Fruit fly (Drosophila melanogaster): ENCODE measurements around the gene CG12723.
A peak's percentile ranks its signal among the peaks of the same experiment; 100 is the strongest.

The CG12723 gene

dm6 chrX:13212138-13212481 is 20.4 kb upstream of the CG12723 start, which contains the start of gene REG:
TSS of gene REG (plus strand) at chrX:13212325.
- TF ChIP-seq lola (GFP tag; optimal IDR thresholded peaks at IDR 0.05) (no peak), Hr83 (GFP tag; optimal IDR thresholded peaks at IDR 0.05; ENCODE audit: poor library complexity, severe bottlenecking) (no peak), psq (GFP tag; optimal IDR thresholded peaks at IDR 0.05) (no peak), Hnf4 (GFP tag; optimal IDR thresholded peaks at IDR 0.05) (no peak), ey (GFP tag; optimal IDR thresholded peaks at IDR 0.05) (no peak), Dif (GFP tag; optimal IDR thresholded peaks at IDR 0.05; ENCODE audit: partially characterized antibody) (no peak), Jra (GFP tag; optimal IDR thresholded peaks at IDR 0.05) (no peak), GATAd (GFP tag; optimal IDR thresholded peaks at IDR 0.05) (no peak), CrebA (GFP tag; optimal IDR thresholded peaks at IDR 0.05; ENCODE audit: borderline replicate concordance) (no peak), Abd-B (GFP tag; optimal IDR thresholded peaks at IDR 0.05) (no peak), Vsx2 (GFP tag; optimal IDR thresholded peaks at IDR 0.05; ENCODE audit: partially characterized antibody) (no peak), dmrt93B (GFP tag; optimal IDR thresholded peaks at IDR 0.05) (no peak), foxo (GFP tag; optimal IDR thresholded peaks at IDR 0.05) (no peak)

dm6 chrX:13211357-13212137 is 19.9 kb upstream of the CG12723 start, which contains the start of gene sno:
TSS of gene sno (minus strand) at chrX:13211674.
- peak; percentile 60 for TF ChIP-seq Myc (optimal IDR thresholded peaks at IDR 0.05)
- TF ChIP-seq psq (GFP tag; optimal IDR thresholded peaks at IDR 0.05), result peak; percentile 7
- TF ChIP-seq brk (GFP tag; optimal IDR thresholded peaks at IDR 0.05), result peak; percentile 24
- TF ChIP-seq Dfd (GFP tag; optimal IDR thresholded peaks at IDR 0.05), result no peak

dm6 chrX:13210429-13210828 is 18.7 kb upstream of the CG12723 start:
- no peak for TF ChIP-seq sage (GFP tag; optimal IDR thresholded peaks at IDR 0.05)
- no peak for TF ChIP-seq pan (optimal IDR thresholded peaks at IDR 0.05)
- TF ChIP-seq foxo (GFP tag; optimal IDR thresholded peaks at IDR 0.05), result no peak
- TF ChIP-seq GATAd (GFP tag; optimal IDR thresholded peaks at IDR 0.05), result no peak
- TF ChIP-seq jim (GFP tag; optimal IDR thresholded peaks at IDR 0.05), result no peak
- TF ChIP-seq HLH106 (tag; optimal IDR thresholded peaks at IDR 0.05), result no peak
- no peak for TF ChIP-seq Rel (GFP tag; optimal IDR thresholded peaks at IDR 0.05)
- TF ChIP-seq Rel (tag; optimal IDR thresholded peaks at IDR 0.05), result no peak
- no peak for TF ChIP-seq brk (GFP tag; optimal IDR thresholded peaks at IDR 0.05)
- TF ChIP-seq lola (GFP tag; optimal IDR thresholded peaks at IDR 0.05), result no peak
- no peak for TF ChIP-seq OdsH (GFP tag; optimal IDR thresholded peaks at IDR 0.05)
- no peak for TF ChIP-seq Vsx2 (GFP tag; optimal IDR thresholded peaks at IDR 0.05; ENCODE audit: partially characterized antibody)
- no peak for TF ChIP-seq br (GFP tag; optimal IDR thresholded peaks at IDR 0.05)
- no peak for TF ChIP-seq Dfd (GFP tag; optimal IDR thresholded peaks at IDR 0.05)
- TF ChIP-seq h (GFP tag; optimal IDR thresholded peaks at IDR 0.05), result no peak
- no peak for TF ChIP-seq CrebA (GFP tag; optimal IDR thresholded peaks at IDR 0.05; ENCODE audit: borderline replicate concordance)

dm6 chrX:13209410-13209809 is 17.7 kb upstream of the CG12723 start:
- TF ChIP-seq Sp1 (GFP tag; optimal IDR thresholded peaks at IDR 0.05) (peak; percentile 53), Dfd (GFP tag; optimal IDR thresholded peaks at IDR 0.05) (no peak)

dm6 chrX:13208554-13208953 is 16.9 kb upstream of the CG12723 start:
- no peak for TF ChIP-seq pan (optimal IDR thresholded peaks at IDR 0.05)
- no peak for TF ChIP-seq Jra (GFP tag; optimal IDR thresholded peaks at IDR 0.05)
- TF ChIP-seq foxo (GFP tag; optimal IDR thresholded peaks at IDR 0.05), result no peak
- no peak for TF ChIP-seq CrebA (GFP tag; optimal IDR thresholded peaks at IDR 0.05; ENCODE audit: borderline replicate concordance)
- TF ChIP-seq br (GFP tag; optimal IDR thresholded peaks at IDR 0.05), result no peak
- TF ChIP-seq dl (GFP tag; optimal IDR thresholded peaks at IDR 0.05; ENCODE audit: insufficient read depth in 1 of 2, partially characterized antibody in 2 of 2), result no peak
- no peak for TF ChIP-seq GATAd (GFP tag; optimal IDR thresholded peaks at IDR 0.05)
- TF ChIP-seq dsf (GFP tag; optimal IDR thresholded peaks at IDR 0.05; ENCODE audit: borderline replicate concordance), result no peak
- TF ChIP-seq usp (GFP tag; optimal IDR thresholded peaks at IDR 0.05), result no peak

- peak; percentile 1 for TF ChIP-seq rgr (GFP tag; optimal IDR thresholded peaks at IDR 0.05)
- TF ChIP-seq psq (GFP tag; optimal IDR thresholded peaks at IDR 0.05), result peak; percentile 6
- TF ChIP-seq sv (GFP tag; optimal IDR thresholded peaks at IDR 0.05), result no peak
- peak; percentile 17 for TF ChIP-seq HLH106 (tag; optimal IDR thresholded peaks at IDR 0.05)
Measured at dm6 chrX:13208075-13208474, 16.4 kb upstream of the CG12723 start.

All from whole organism, wandering third instar larva.